Worm (Caenorhabditis elegans) whole organism, L2 larva: Measurements from ENCODE around the gene sri-51.
"Not testable (repeated sequence)": the region's sequence is repeated elsewhere in the genome, so short reads cannot be mapped to it uniquely, and the experiment has no call there.

Experiments
- C34F6.9 ChIP-seq: fragments of 150-350 bp; optimal IDR thresholded peaks from 2 replicates; lab custom pipeline; 2014; ENCODE audit warnings: missing biosample characterization, missing genetic modification characterization
- R02D3.7 ChIP-seq: fragments of 150-350 bp; optimal IDR thresholded peaks from 2 replicates; lab custom pipeline; 2014; ENCODE audit warnings: missing biosample characterization, missing genetic modification characterization
- Y55F3AM.14 ChIP-seq: fragments of 200-800 bp; sonication (Bioruptor generic); optimal IDR thresholded peaks from 2 replicates; lab custom pipeline; 2018; ENCODE audit warnings: mild to moderate bottlenecking, missing genetic modification characterization, missing compliant biosample characterization
- ZK546.5 ChIP-seq: sonication (generic microtip); optimal IDR thresholded peaks from 2 replicates; lab custom pipeline; 2017; ENCODE audit warnings: missing biosample characterization, missing genetic modification characterization
- alr-1 ChIP-seq: fragments of 150-350 bp; optimal IDR thresholded peaks from 2 replicates; lab custom pipeline; 2014; ENCODE audit warnings: missing biosample characterization, missing genetic modification characterization
- ama-1 ChIP-seq: fragments of 150-350 bp; optimal IDR thresholded peaks from 2 replicates; lab custom pipeline; 2018; ENCODE audit warnings: inconsistent platforms
- blmp-1 ChIP-seq: sonication (generic microtip); optimal IDR thresholded peaks from 2 replicates; lab custom pipeline; 2017; ENCODE audit warnings: missing genetic modification characterization, mild to moderate bottlenecking, missing compliant biosample characterization, antibody characterized with exemption, moderate library complexity; ENCODE audit not compliant: insufficient read depth
- egl-27 ChIP-seq: sonication (generic microtip); optimal IDR thresholded peaks from 3 replicates; lab custom pipeline; 2017; ENCODE audit warnings: missing biosample characterization, missing genetic modification reagents, missing genetic modification characterization
- elt-1 ChIP-seq: fragments of 150-350 bp; optimal IDR thresholded peaks from 2 replicates; lab custom pipeline; 2014; ENCODE audit warnings: missing biosample characterization, missing genetic modification characterization
- elt-3 ChIP-seq: sonication (generic microtip); optimal IDR thresholded peaks from 2 replicates; lab custom pipeline; 2017; ENCODE audit warnings: missing biosample characterization, missing genetic modification characterization
- fos-1 ChIP-seq: fragments of 150-350 bp; optimal IDR thresholded peaks from 2 replicates; lab custom pipeline; 2014; ENCODE audit warnings: missing biosample characterization, missing genetic modification characterization
- gmeb-1 ChIP-seq: fragments of 150-350 bp; optimal IDR thresholded peaks from 2 replicates; lab custom pipeline; 2014; ENCODE audit warnings: missing biosample characterization, missing genetic modification characterization
- lin-11 ChIP-seq: fragments of 150-350 bp; sonication (generic microtip); optimal IDR thresholded peaks from 2 replicates; lab custom pipeline; 2014; ENCODE audit warnings: missing biosample characterization, missing genetic modification characterization, inconsistent platforms, mixed read lengths
- lin-13 ChIP-seq: fragments of 150-350 bp; optimal IDR thresholded peaks from 2 replicates; lab custom pipeline; 2014; ENCODE audit warnings: missing biosample characterization, missing genetic modification reagents, missing genetic modification characterization
- lin-39 ChIP-seq: fragments of 150-350 bp; optimal IDR thresholded peaks from 2 replicates; lab custom pipeline; 2014; ENCODE audit warnings: missing biosample characterization, missing genetic modification reagents, missing genetic modification characterization
- lsy-2 ChIP-seq, 2 experiments: fragments of 150-350 bp in 1 of 2; sonication (generic microtip) in 1 of 2; optimal IDR thresholded peaks; 2 replicates each; lab custom pipeline; 2014 to 2017; ENCODE audit warnings: missing biosample characterization in 2 of 2, missing genetic modification characterization in 2 of 2
- mab-5 ChIP-seq: fragments of 150-350 bp; optimal IDR thresholded peaks from 2 replicates; lab custom pipeline; 2014; ENCODE audit warnings: missing biosample characterization, missing genetic modification characterization
- mbf-1 ChIP-seq: sonication (generic microtip); optimal IDR thresholded peaks from 2 replicates; lab custom pipeline; 2017; ENCODE audit warnings: missing biosample characterization, missing genetic modification characterization
- mdl-1 ChIP-seq, 2 experiments: fragments of 150-350 bp in 1 of 2; sonication (generic microtip) in 1 of 2; optimal IDR thresholded peaks; 2 replicates each; lab custom pipeline; 2017; ENCODE audit warnings: missing biosample characterization in 2 of 2, missing genetic modification characterization in 2 of 2
- nhr-10 ChIP-seq: sonication (generic microtip); optimal IDR thresholded peaks from 2 replicates; lab custom pipeline; 2017; ENCODE audit warnings: missing biosample characterization, missing genetic modification characterization
- nhr-11 ChIP-seq: fragments of 150-350 bp; optimal IDR thresholded peaks from 2 replicates; lab custom pipeline; 2014; ENCODE audit warnings: missing biosample characterization, missing genetic modification characterization
- nhr-129 ChIP-seq: fragments of 150-350 bp; optimal IDR thresholded peaks from 2 replicates; lab custom pipeline; 2014; ENCODE audit warnings: missing biosample characterization, missing genetic modification characterization
- nhr-21 ChIP-seq: fragments of 150-350 bp; optimal IDR thresholded peaks from 2 replicates; lab custom pipeline; 2014; ENCODE audit warnings: missing biosample characterization, missing genetic modification characterization
- nhr-23 ChIP-seq: fragments of 150-350 bp; optimal IDR thresholded peaks from 2 replicates; lab custom pipeline; 2014; ENCODE audit warnings: missing biosample characterization, missing genetic modification reagents, missing genetic modification characterization
- nhr-6 ChIP-seq: fragments of 150-350 bp; optimal IDR thresholded peaks from 2 replicates; lab custom pipeline; 2014; ENCODE audit warnings: missing biosample characterization, missing genetic modification characterization
- nhr-77 ChIP-seq: fragments of 150-350 bp; optimal IDR thresholded peaks from 2 replicates; lab custom pipeline; 2014; ENCODE audit warnings: missing biosample characterization, missing genetic modification characterization
- peb-1 ChIP-seq: fragments of 150-350 bp; optimal IDR thresholded peaks from 2 replicates; lab custom pipeline; 2014; ENCODE audit warnings: missing biosample characterization, missing genetic modification characterization
- sem-4 ChIP-seq: fragments of 150-350 bp; optimal IDR thresholded peaks from 2 replicates; lab custom pipeline; 2014; ENCODE audit warnings: missing biosample characterization, missing genetic modification reagents, missing genetic modification characterization
- skn-1 ChIP-seq: sonication (generic microtip); optimal IDR thresholded peaks from 2 replicates; lab custom pipeline; 2017; ENCODE audit warnings: missing biosample characterization, missing genetic modification characterization
- sma-9 ChIP-seq, 2 experiments: fragments of 150-350 bp in 1 of 2; sonication (generic microtip) in 1 of 2; optimal IDR thresholded peaks; 2 replicates each; lab custom pipeline; 2014 to 2016; ENCODE audit warnings: missing genetic modification characterization in 2 of 2, mild to moderate bottlenecking in 1 of 2, missing biosample characterization in 1 of 2, missing compliant biosample characterization in 1 of 2, missing genetic modification reagents in 1 of 2, moderate library complexity in 1 of 2
- unc-39 ChIP-seq: fragments of 150-350 bp; optimal IDR thresholded peaks from 2 replicates; lab custom pipeline; 2014; ENCODE audit warnings: missing biosample characterization, missing genetic modification characterization
- unc-55 ChIP-seq: fragments of 150-350 bp; sonication (generic microtip); optimal IDR thresholded peaks from 3 replicates; lab custom pipeline; 2014; ENCODE audit warnings: missing biosample characterization, missing genetic modification reagents, missing genetic modification characterization
- unc-62 ChIP-seq: fragments of 150-350 bp; optimal IDR thresholded peaks from 2 replicates; lab custom pipeline; 2014; ENCODE audit warnings: missing biosample characterization, missing genetic modification reagents, missing genetic modification characterization
- ztf-1 ChIP-seq: fragments of 200-800 bp; sonication (Bioruptor generic); conservative IDR thresholded peaks from 2 replicates; pipeline ENCODE4 v1.3.6; 2022; ENCODE audit warnings: missing genetic modification characterization, missing compliant biosample characterization
- ztf-11 ChIP-seq: sonication (generic microtip); optimal IDR thresholded peaks from 2 replicates; lab custom pipeline; 2017; ENCODE audit warnings: missing biosample characterization, missing genetic modification characterization
- ztf-4 ChIP-seq: fragments of 150-350 bp; optimal IDR thresholded peaks from 2 replicates; lab custom pipeline; 2014; ENCODE audit warnings: missing biosample characterization, missing genetic modification characterization

Gene sri-51

ce11 chrII:3215762-3216161 lies 16.9 kb upstream of the sri-51 start, which contains the start of gene ZC239.3:
TSS of gene ZC239.3 (plus strand) at chrII:3216062.
- not testable (repeated sequence) for TF ChIP-seq Y55F3AM.14 (GFP tag; lab: Kevin White, UChicago); elt-3 (tag; lab: Kevin White, UChicago); unc-55
- TF ChIP-seq, all 48 proteins: peak for 0; not testable (repeated sequence) for 48

DNA sequence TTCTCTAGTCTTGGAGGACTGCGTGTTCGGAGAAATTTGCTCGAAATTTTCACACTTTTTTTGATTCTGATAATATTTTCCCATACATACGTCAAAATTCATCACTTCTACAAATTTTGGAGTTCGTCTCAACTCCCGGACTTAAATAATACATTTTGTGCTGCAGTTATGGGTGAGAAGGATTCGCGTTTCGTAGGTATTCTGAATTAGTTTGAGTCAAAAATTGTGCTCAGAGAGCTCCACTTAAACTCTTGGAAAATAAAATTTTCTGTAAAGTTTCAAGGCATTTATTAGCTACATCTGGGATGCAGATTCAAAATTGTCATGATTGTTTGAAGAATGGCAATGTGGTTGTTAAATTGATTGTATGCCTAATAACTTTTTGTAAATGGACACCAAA lies 15.0 kb upstream of the sri-51 start, which contains the start of gene ZC239.4:
TSS of gene ZC239.4 (plus strand) at position 301 of the 400 bp plus-strand sequence.
- TF ChIP-seq peb-1 (no peak), mbf-1 (tag; lab: Kevin White, UChicago) (no peak), nhr-77 (no peak), sma-9 (GFP tag; optimal IDR thresholded peaks at IDR 0.05; lab: Kevin White, UChicago) (no peak), sma-9 (tag; optimal IDR thresholded peaks at IDR 0.05; lab: Kevin White, UChicago) (no peak), fos-1 (tag; lab: Kevin White, UChicago) (no peak), C34F6.9 (tag; lab: Kevin White, UChicago) (no peak), mdl-1 (tag; optimal IDR thresholded peaks at IDR 0.05; lab: Kevin White, UChicago) (no peak), R02D3.7 (tag; lab: Kevin White, UChicago) (no peak), nhr-21 (no peak), elt-1 (no peak), sem-4 (tag; lab: Kevin White, UChicago) (no peak), unc-39 (tag; lab: Kevin White, UChicago) (no peak), gmeb-1 (tag; lab: Kevin White, UChicago) (no peak), nhr-10 (no peak), mab-5 (tag; lab: Kevin White, UChicago) (no peak), nhr-129 (tag; lab: Kevin White, UChicago) (no peak), skn-1 (tag; lab: Kevin White, UChicago) (no peak)
- TF ChIP-seq, all 48 proteins: peak for 0

ce11 chrII:3210365-3210764 lies 11.5 kb upstream of the sri-51 start, which contains the start of gene ZC239.5:
TSS of gene ZC239.5 (plus strand) at chrII:3210665.
- TF ChIP-seq ztf-1 (GFP tag; lab: Robert Waterston, UW) (no peak), lin-39 (no peak), nhr-10 (no peak), alr-1 (tag; lab: Kevin White, UChicago) (no peak), Y55F3AM.14 (GFP tag; lab: Kevin White, UChicago) (no peak), unc-62 (GFP tag; lab: Kevin White, UChicago) (no peak), mab-5 (tag; lab: Kevin White, UChicago) (no peak), nhr-11 (tag; lab: Kevin White, UChicago) (no peak), unc-39 (tag; lab: Kevin White, UChicago) (no peak), ZK546.5 (no peak)

ce11 chrII:3209251-3209650 lies 10.4 kb upstream of the sri-51 start, which contains the start of gene ZC239.6:
TSS of gene ZC239.6 (plus strand) at chrII:3209631.
- no peak for TF ChIP-seq unc-39 (tag; lab: Kevin White, UChicago)
- no peak for TF ChIP-seq nhr-10
- TF ChIP-seq lsy-2 (tag; optimal IDR thresholded peaks at IDR 0.05; lab: Kevin White, UChicago) = peak in 1 of 2 experiments; percentile 61
- no peak for TF ChIP-seq blmp-1 (tag; lab: Kevin White, UChicago)
- no peak for TF ChIP-seq egl-27 (tag; lab: Kevin White, UChicago)
- peak; percentile 43 for TF ChIP-seq unc-55
- TF ChIP-seq lin-13 = no peak
- TF ChIP-seq unc-62 (GFP tag; lab: Kevin White, UChicago) = no peak
- no peak for TF ChIP-seq gmeb-1 (tag; lab: Kevin White, UChicago)
- TF ChIP-seq nhr-6 (tag; lab: Kevin White, UChicago) = no peak
- TF ChIP-seq lin-11 (tag; lab: Kevin White, UChicago) = no peak
- no peak for TF ChIP-seq ztf-4 (tag; lab: Kevin White, UChicago)
- no peak for TF ChIP-seq sma-9 (GFP tag; optimal IDR thresholded peaks at IDR 0.05; lab: Kevin White, UChicago)
- no peak for TF ChIP-seq sma-9 (tag; optimal IDR thresholded peaks at IDR 0.05; lab: Kevin White, UChicago)
- TF ChIP-seq ztf-11 (tag; lab: Kevin White, UChicago) = no peak
- peak; percentile 10 for TF ChIP-seq fos-1 (tag; lab: Kevin White, UChicago)
- TF ChIP-seq nhr-23 = no peak
- TF ChIP-seq C34F6.9 (tag; lab: Kevin White, UChicago) = peak; percentile 80
- TF ChIP-seq ZK546.5 = no peak
- TF ChIP-seq ama-1 = peak; percentile 15
- TF ChIP-seq, all 48 proteins: peak for 5
